Fruit fly (Drosophila melanogaster) whole organism, embryonic: Measurements from ENCODE around the gene CG32811.

ENCODE experiments used
- CG10543 ChIP-seq: fragments of 200-800 bp; sonication (Bioruptor generic); optimal IDR thresholded peaks from 3 replicates; lab custom pipeline; 2017; ENCODE audit warnings: missing biosample characterization, mild to moderate bottlenecking, missing genetic modification characterization, moderate library complexity
- CG10979 ChIP-seq: fragments of 200-800 bp; sonication (Bioruptor generic); optimal IDR thresholded peaks from 2 replicates; lab custom pipeline; 2018; ENCODE audit warnings: missing biosample characterization, mild to moderate bottlenecking, missing genetic modification characterization, moderate library complexity
- CG12391 ChIP-seq: fragments of 200-800 bp; sonication (Bioruptor generic); optimal IDR thresholded peaks from 3 replicates; lab custom pipeline; 2018; ENCODE audit warnings: missing biosample characterization, mild to moderate bottlenecking, missing genetic modification characterization, moderate library complexity
- CG14050 ChIP-seq: fragments of 200-800 bp; sonication (Bioruptor generic); IDR thresholded peaks from 3 replicates; pipeline ENCODE4 v1.3.6; 2022; ENCODE audit warnings: missing biosample characterization, missing genetic modification characterization
- CG1603 ChIP-seq: fragments of 200-800 bp; sonication (Bioruptor generic); optimal IDR thresholded peaks from 2 replicates; lab custom pipeline; 2019; ENCODE audit warnings: missing biosample characterization, mild to moderate bottlenecking, missing genetic modification characterization, moderate library complexity
- CG18599 ChIP-seq: fragments of 200-800 bp; sonication (Bioruptor generic); optimal IDR thresholded peaks from 3 replicates; lab custom pipeline; 2017; ENCODE audit warnings: missing biosample characterization, missing genetic modification characterization, mild to moderate bottlenecking, moderate library complexity, missing genetic modification reagents
- CG2120 ChIP-seq: fragments of 200-800 bp; sonication (Bioruptor generic); optimal IDR thresholded peaks from 3 replicates; lab custom pipeline; 2016; ENCODE audit warnings: missing biosample characterization, missing genetic modification characterization
- CG2875 ChIP-seq: fragments of 200-800 bp; sonication (Bioruptor generic); optimal IDR thresholded peaks from 2 replicates; lab custom pipeline; 2017; ENCODE audit warnings: missing biosample characterization, mild to moderate bottlenecking, missing genetic modification characterization, missing genetic modification reagents
- CG3407 ChIP-seq: fragments of 200-800 bp; sonication (Bioruptor generic); optimal IDR thresholded peaks from 2 replicates; lab custom pipeline; 2018; ENCODE audit warnings: missing biosample characterization, mild to moderate bottlenecking, missing genetic modification characterization
- CG4707 ChIP-seq: fragments of 200-800 bp; sonication (Bioruptor generic); optimal IDR thresholded peaks from 2 replicates; lab custom pipeline; 2018; ENCODE audit warnings: missing biosample characterization, mild to moderate bottlenecking, missing genetic modification characterization, moderate library complexity
- CG6175 ChIP-seq: fragments of 200-800 bp; sonication (Bioruptor generic); IDR thresholded peaks from 3 replicates; pipeline ENCODE4 v1.3.6; 2022; ENCODE audit warnings: missing biosample characterization, missing genetic modification characterization
- CG7357 ChIP-seq: fragments of 200-800 bp; sonication (Bioruptor generic); IDR thresholded peaks from 3 replicates; pipeline ENCODE4 v1.3.6; 2022; ENCODE audit warnings: missing biosample characterization, missing genetic modification characterization
- CG7372 ChIP-seq: fragments of 200-800 bp; sonication (Bioruptor generic); IDR thresholded peaks from 2 replicates; pipeline ENCODE4 v1.3.6; 2022; ENCODE audit warnings: missing biosample characterization, missing genetic modification characterization
- CG7839 ChIP-seq: fragments of 200-800 bp; sonication (Bioruptor generic); optimal IDR thresholded peaks from 3 replicates; lab custom pipeline; 2018; ENCODE audit warnings: missing biosample characterization, mild to moderate bottlenecking, missing genetic modification characterization, moderate library complexity
- CG8924 ChIP-seq: fragments of 200-800 bp; optimal IDR thresholded peaks from 3 replicates; lab custom pipeline; 2019; ENCODE audit warnings: missing biosample characterization, mild to moderate bottlenecking, missing genetic modification characterization, moderate library complexity
- CoRest ChIP-seq: fragments of 200-800 bp; sonication (Bioruptor generic); optimal IDR thresholded peaks from 3 replicates; lab custom pipeline; 2018; ENCODE audit warnings: missing biosample characterization, mild to moderate bottlenecking, missing genetic modification characterization, moderate library complexity
- D19A ChIP-seq: fragments of 200-800 bp; optimal IDR thresholded peaks from 3 replicates; lab custom pipeline; 2019; ENCODE audit warnings: missing biosample characterization, mild to moderate bottlenecking, missing genetic modification characterization, moderate library complexity
- Dbx ChIP-seq: fragments of 200-800 bp; sonication (Bioruptor generic); IDR thresholded peaks from 3 replicates; pipeline ENCODE4 v1.3.6; 2022; ENCODE audit warnings: missing biosample characterization, missing genetic modification characterization
- Ets97D ChIP-seq: fragments of 200-800 bp; sonication (Bioruptor generic); optimal IDR thresholded peaks from 3 replicates; lab custom pipeline; 2016; ENCODE audit warnings: missing biosample characterization, missing genetic modification characterization
- GATAe ChIP-seq: fragments of 200-800 bp; sonication (Bioruptor generic); conservative IDR thresholded peaks from 2 replicates; pipeline ENCODE4 v1.3.6; 2022; ENCODE audit warnings: missing biosample characterization, missing genetic modification characterization
- HmgD ChIP-seq: fragments of 200-800 bp; sonication (Bioruptor generic); optimal IDR thresholded peaks from 3 replicates; lab custom pipeline; 2016; ENCODE audit warnings: missing biosample characterization, missing genetic modification characterization
- Hmr ChIP-seq: fragments of 200-800 bp; sonication (Bioruptor generic); optimal IDR thresholded peaks from 3 replicates; lab custom pipeline; 2017; ENCODE audit warnings: mild to moderate bottlenecking, missing biosample characterization, missing genetic modification reagents, missing genetic modification characterization
- Mad ChIP-seq: fragments of 200-800 bp; sonication (Bioruptor generic); optimal IDR thresholded peaks from 2 replicates; lab custom pipeline; 2016; ENCODE audit warnings: missing biosample characterization, missing genetic modification characterization
- Meics ChIP-seq: fragments of 200-800 bp; sonication (Bioruptor generic); optimal IDR thresholded peaks from 2 replicates; lab custom pipeline; 2017; ENCODE audit warnings: missing biosample characterization, mild to moderate bottlenecking, missing genetic modification characterization
- NK7.1 ChIP-seq: fragments of 200-800 bp; sonication (Bioruptor generic); optimal IDR thresholded peaks from 3 replicates; lab custom pipeline; 2016; ENCODE audit warnings: missing biosample characterization, missing genetic modification characterization
- Nf-YC ChIP-seq: fragments of 200-800 bp; optimal IDR thresholded peaks from 3 replicates; lab custom pipeline; 2019; ENCODE audit warnings: missing biosample characterization, mild to moderate bottlenecking, missing genetic modification characterization, moderate library complexity
- Oli ChIP-seq: fragments of 200-800 bp; sonication (Bioruptor generic); optimal IDR thresholded peaks from 2 replicates; lab custom pipeline; 2018; ENCODE audit warnings: missing biosample characterization, mild to moderate bottlenecking, missing genetic modification characterization, moderate library complexity
- Ravus ChIP-seq: fragments of 200-800 bp; sonication (Bioruptor generic); IDR thresholded peaks from 2 replicates; pipeline ENCODE4 v1.3.6; 2022; ENCODE audit warnings: missing biosample characterization, missing genetic modification characterization
- Rfx ChIP-seq: fragments of 200-800 bp; sonication (Bioruptor generic); IDR thresholded peaks from 2 replicates; pipeline ENCODE4 v1.3.6; 2022; ENCODE audit warnings: missing biosample characterization, missing genetic modification characterization
- Sox102F ChIP-seq: fragments of 200-800 bp; sonication (Bioruptor generic); optimal IDR thresholded peaks from 2 replicates; lab custom pipeline; 2018; ENCODE audit warnings: missing biosample characterization, mild to moderate bottlenecking, missing genetic modification characterization, moderate library complexity
- Sry-δ ChIP-seq: fragments of 200-800 bp; sonication (Bioruptor generic); optimal IDR thresholded peaks from 2 replicates; lab custom pipeline; 2016; ENCODE audit warnings: missing biosample characterization, missing genetic modification characterization
- Vsx1 ChIP-seq: fragments of 200-800 bp; sonication (Bioruptor generic); optimal IDR thresholded peaks from 2 replicates; lab custom pipeline; 2017; ENCODE audit warnings: missing biosample characterization, mild to moderate bottlenecking, missing genetic modification characterization, missing genetic modification reagents
- cato ChIP-seq: fragments of 200-800 bp; sonication (Bioruptor generic); optimal IDR thresholded peaks from 2 replicates; lab custom pipeline; 2016; ENCODE audit warnings: missing biosample characterization, missing genetic modification characterization, borderline replicate concordance
- chinmo ChIP-seq: fragments of 200-800 bp; sonication (Bioruptor generic); IDR thresholded peaks from 4 replicates; pipeline ENCODE4 v1.3.6; 2022; ENCODE audit warnings: missing biosample characterization, missing genetic modification characterization; ENCODE audit not compliant: partially characterized antibody
- chn ChIP-seq: fragments of 200-800 bp; sonication (Bioruptor generic); optimal IDR thresholded peaks from 2 replicates; lab custom pipeline; 2016; ENCODE audit warnings: missing biosample characterization, missing genetic modification characterization
- dati ChIP-seq: fragments of 200-800 bp; sonication (Bioruptor generic); IDR thresholded peaks from 2 replicates; pipeline ENCODE4 v1.3.6; 2022; ENCODE audit warnings: missing biosample characterization, missing genetic modification characterization
- dm ChIP-seq: fragments of 200-800 bp; sonication (Bioruptor generic); optimal IDR thresholded peaks from 3 replicates; lab custom pipeline; 2016; ENCODE audit warnings: missing biosample characterization, missing genetic modification characterization
- her ChIP-seq: fragments of 200-800 bp; sonication (Bioruptor generic); optimal IDR thresholded peaks from 2 replicates; lab custom pipeline; 2016; ENCODE audit warnings: missing biosample characterization, missing genetic modification characterization
- klu ChIP-seq: fragments of 200-800 bp; sonication (Bioruptor generic); IDR thresholded peaks from 2 replicates; pipeline ENCODE4 v1.3.6; 2022; ENCODE audit warnings: missing biosample characterization, missing genetic modification characterization
- mirr ChIP-seq: fragments of 200-800 bp; sonication (Bioruptor generic); optimal IDR thresholded peaks from 3 replicates; lab custom pipeline; 2018; ENCODE audit warnings: missing biosample characterization, mild to moderate bottlenecking, missing genetic modification characterization
- nmo ChIP-seq: fragments of 200-800 bp; sonication (Bioruptor generic); optimal IDR thresholded peaks from 2 replicates; lab custom pipeline; 2018; ENCODE audit warnings: missing biosample characterization, mild to moderate bottlenecking, missing genetic modification characterization, moderate library complexity
- odd ChIP-seq: fragments of 200-800 bp; sonication (Bioruptor generic); optimal IDR thresholded peaks from 2 replicates; lab custom pipeline; 2017; ENCODE audit warnings: missing biosample characterization, mild to moderate bottlenecking, missing genetic modification characterization
- prd ChIP-seq, 3 experiments: fragments of >200 bp in 2 of 3; fragments of 200-800 bp in 1 of 3; sonication (Bioruptor generic) in 1 of 3; optimal IDR thresholded peaks in 2 of 3; IDR thresholded peaks in 1 of 3; 2 replicates in 2 of 3; 3 replicates in 1 of 3; pipeline versions ENCODE4 v1.3.6 to Lab custom; 2017 to 2022; ENCODE audit warnings: missing biosample characterization in 1 of 3, missing genetic modification characterization in 1 of 3
- row ChIP-seq: fragments of 200-800 bp; sonication (Bioruptor generic); IDR thresholded peaks from 3 replicates; pipeline ENCODE4 v1.3.6; 2022; ENCODE audit warnings: missing biosample characterization, missing genetic modification characterization
- sna ChIP-seq: fragments of 200-800 bp; sonication (Bioruptor generic); IDR thresholded peaks from 2 replicates; pipeline ENCODE4 v1.3.6; 2022; ENCODE audit warnings: missing biosample characterization, missing genetic modification characterization; ENCODE audit not compliant: partially characterized antibody
- yki ChIP-seq: fragments of >200 bp; optimal IDR thresholded peaks from 3 replicates; lab custom pipeline; 2018
- zen2 ChIP-seq: fragments of 200-800 bp; sonication (Bioruptor generic); IDR thresholded peaks from 3 replicates; pipeline ENCODE4 v1.3.6; 2022; ENCODE audit warnings: missing biosample characterization, missing genetic modification characterization; ENCODE audit not compliant: partially characterized antibody
- zfh2 ChIP-seq: fragments of 200-800 bp; sonication (Bioruptor generic); optimal IDR thresholded peaks from 2 replicates; lab custom pipeline; 2016; ENCODE audit warnings: missing biosample characterization, missing genetic modification characterization

CG32811 gene

DNA sequence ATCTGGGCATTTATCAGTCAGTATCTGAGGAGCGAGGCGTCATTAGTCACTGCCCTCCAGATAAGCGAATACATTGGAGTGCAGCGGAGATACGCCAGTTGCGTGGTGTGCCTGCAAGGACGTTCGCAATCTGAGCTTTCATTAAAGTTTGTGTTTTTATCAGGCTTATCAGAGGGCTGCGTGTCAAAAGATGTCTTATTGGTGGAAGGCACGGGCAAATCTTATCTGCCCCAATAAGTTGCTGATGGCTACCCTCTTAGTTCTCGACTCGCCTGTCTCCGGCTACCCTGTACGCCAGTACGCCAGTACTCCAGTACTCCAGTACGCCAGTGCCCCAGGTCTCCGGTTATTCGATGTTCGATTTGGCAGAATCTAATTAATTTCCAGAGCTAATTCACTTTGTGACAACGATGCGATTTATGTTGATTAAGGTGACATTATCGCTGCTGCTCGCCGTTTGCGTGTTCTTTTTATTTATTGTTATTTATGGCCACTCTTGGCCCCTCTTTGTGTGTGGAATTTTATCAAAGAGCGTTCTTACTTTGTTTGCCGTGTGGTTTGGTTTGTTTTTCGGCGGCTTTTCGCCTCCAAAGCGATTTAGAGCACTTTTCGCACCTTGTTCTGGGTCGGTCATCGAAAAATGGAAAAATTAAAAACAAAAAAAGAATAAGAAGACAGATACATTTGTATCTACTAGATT, 41.3 kb downstream of the CG32811 start (continued):
- TF ChIP-seq CG6175 (GFP tag; lab: Robert Waterston, UW), result 0 out of 3 replicates have a peak, but pooled peaks have one; percentile 38
- TF ChIP-seq odd (GFP tag; lab: Kevin White, UChicago), result no peak
- TF ChIP-seq Dbx, result 0 out of 3 replicates have a peak, but pooled peaks have one; percentile 12
- TF ChIP-seq cato (GFP tag; lab: Kevin White, UChicago), result no peak
- TF ChIP-seq Ets97D (GFP tag; lab: Kevin White, UChicago), result no peak
- peak; percentile 38 for TF ChIP-seq Hmr (GFP tag; lab: Kevin White, UChicago)
- no peak for TF ChIP-seq dati (GFP tag; lab: Robert Waterston, UW)
- peak; percentile 78; the same call in 1 of the 4 replicates for TF ChIP-seq chinmo
- no peak for TF ChIP-seq klu (GFP tag; lab: Robert Waterston, UW)
- no peak for TF ChIP-seq CG10979 (tag; lab: Kevin White, UChicago)
- TF ChIP-seq CG10543 (GFP tag; lab: Kevin White, UChicago), result peak; percentile 26
- no peak for TF ChIP-seq NK7.1 (GFP tag; lab: Kevin White, UChicago)
- no peak for TF ChIP-seq dm
- TF ChIP-seq Nf-YC (tag; lab: Kevin White, UChicago), result peak; percentile 36
- TF ChIP-seq HmgD (GFP tag; lab: Kevin White, UChicago), result no peak
- peak; percentile 32 for TF ChIP-seq Vsx1 (GFP tag; lab: Kevin White, UChicago)
- TF ChIP-seq CG4707 (GFP tag; lab: Kevin White, UChicago), result no peak
- no peak for TF ChIP-seq zen2 (GFP tag; lab: Robert Waterston, UW)
- TF ChIP-seq yki (lab: Kevin White, UChicago), result no peak
- no peak for TF ChIP-seq chn (GFP tag; lab: Kevin White, UChicago)
- no peak for TF ChIP-seq Sry-δ (GFP tag; lab: Kevin White, UChicago)
- TF ChIP-seq sna (GFP tag; lab: Robert Waterston, UW), result no peak
- TF ChIP-seq mirr (GFP tag; lab: Kevin White, UChicago), result peak; percentile 77
- TF ChIP-seq GATAe (GFP tag; lab: Robert Waterston, UW), result peak; percentile 57; the same call in 1 of the 2 replicates

DNA sequence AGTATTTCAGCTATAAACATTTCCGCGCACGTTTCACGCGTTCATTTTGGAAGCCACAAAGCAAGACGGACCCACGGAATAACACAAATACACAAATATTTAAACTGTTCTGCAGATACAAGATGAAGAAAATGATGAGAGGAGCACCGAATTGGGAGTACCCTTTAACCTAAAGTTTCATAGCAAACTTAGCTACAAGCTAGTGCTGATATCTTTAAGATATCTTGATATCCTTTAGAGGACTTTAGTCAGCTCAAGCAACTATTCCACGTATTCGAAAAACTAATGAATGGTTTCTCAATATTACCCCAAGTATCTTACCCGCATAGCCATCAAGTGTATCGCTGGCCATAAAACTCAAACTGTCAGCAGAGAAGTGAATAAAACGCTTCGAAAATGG, 42.1 kb downstream of the CG32811 start:
- TF ChIP-seq CG12391 (tag; lab: Kevin White, UChicago) (peak; percentile 8), Rfx (GFP tag; lab: Robert Waterston, UW) (0 out of 2 replicates have a peak, but pooled peaks have one; percentile 10), Ravus (GFP tag; lab: Robert Waterston, UW) (no peak), zfh2 (GFP tag; lab: Kevin White, UChicago) (no peak), CG2120 (GFP tag; lab: Kevin White, UChicago) (peak; percentile 23), her (GFP tag; lab: Kevin White, UChicago) (no peak), row (GFP tag; lab: Robert Waterston, UW) (peak; percentile 47; the same call in 2 of the 3 replicates), odd (GFP tag; lab: Kevin White, UChicago) (no peak), Sox102F (GFP tag; lab: Kevin White, UChicago) (peak; percentile 35), Mad (GFP tag; lab: Kevin White, UChicago) (no peak), CG7357 (GFP tag; lab: Robert Waterston, UW) (peak; percentile 37; the same call in 1 of the 3 replicates), CG3407 (GFP tag; lab: Kevin White, UChicago) (no peak), Meics (GFP tag; lab: Kevin White, UChicago) (peak; percentile 7), nmo (GFP tag; lab: Kevin White, UChicago) (peak; percentile 11), Oli (tag; lab: Kevin White, UChicago) (peak; percentile 3), CG8924 (tag; lab: Kevin White, UChicago) (peak; percentile 2), Hmr (GFP tag; lab: Kevin White, UChicago) (peak; percentile 13), D19A (peak; percentile 89), CG18599 (GFP tag; lab: Kevin White, UChicago) (peak; percentile 21), prd (optimal IDR thresholded peaks at IDR 0.05; lab: Kevin White, UChicago) (no peak), prd (GFP tag; IDR thresholded peaks at IDR 0.05; lab: Robert Waterston, UW) (0 out of 3 replicates have a peak, but pooled peaks have one; percentile 4), CG14050 (GFP tag; lab: Robert Waterston, UW) (no peak), CG2875 (GFP tag; lab: Kevin White, UChicago) (no peak), CG7839 (peak; percentile 34), CG1603 (tag; lab: Kevin White, UChicago) (peak; percentile 21), CG7372 (GFP tag; lab: Robert Waterston, UW) (no peak), CoRest (tag; lab: Kevin White, UChicago) (peak; percentile 17)
